Fruit fly (Drosophila melanogaster): ENCODE results near the gene CG5984.

The CG5984 gene

dm6 chr3R:27282286-27282685 lies 34.5 kb upstream of the CG5984 start, which contains the start of gene mrt (continued):
- TF ChIP-seq CG34376 (GFP tag; optimal IDR thresholded peaks at IDR 0.05) = peak; percentile 53
- TF ChIP-seq CG32772 (GFP tag; IDR thresholded peaks at IDR 0.05) = peak; percentile 34; the same call in 1 of the 2 replicates
- TF ChIP-seq CG42726 (GFP tag; IDR thresholded peaks at IDR 0.05; ENCODE audit: partially characterized antibody) = no peak
- no peak for TF ChIP-seq unc-4 (GFP tag; IDR thresholded peaks at IDR 0.05; ENCODE audit: partially characterized antibody)
- peak; percentile 70 for TF ChIP-seq CG30403 (GFP tag; optimal IDR thresholded peaks at IDR 0.05)
- TF ChIP-seq nom (GFP tag; optimal IDR thresholded peaks at IDR 0.05) = no peak
- TF ChIP-seq az2 (GFP tag; optimal IDR thresholded peaks at IDR 0.05) = peak; percentile 46
- no peak for TF ChIP-seq CG13123 (GFP tag; optimal IDR thresholded peaks at IDR 0.05)
- TF ChIP-seq kay (GFP tag; optimal IDR thresholded peaks at IDR 0.05) = no peak
- peak; percentile 38 for TF ChIP-seq CG10366 (GFP tag; IDR thresholded peaks at IDR 0.05)
- TF ChIP-seq crc (GFP tag; optimal IDR thresholded peaks at IDR 0.05) = peak; percentile 67
- TF ChIP-seq CG14441 (GFP tag; IDR thresholded peaks at IDR 0.05) = 0 out of 2 replicates have a peak, but pooled peaks have one; percentile 6
- TF ChIP-seq ems (GFP tag; optimal IDR thresholded peaks at IDR 0.05) = peak; percentile 61
- TF ChIP-seq Dad (GFP tag; optimal IDR thresholded peaks at IDR 0.05) = peak; percentile 36
- 0 out of 3 replicates have a peak, but pooled peaks have one; percentile 44 for TF ChIP-seq so (GFP tag; IDR thresholded peaks at IDR 0.05)
- TF ChIP-seq sug (tag; optimal IDR thresholded peaks at IDR 0.05) = peak; percentile 19
- no peak for TF ChIP-seq exex (tag; optimal IDR thresholded peaks at IDR 0.05)
- no peak for TF ChIP-seq CkIIα-i1 (GFP tag; IDR thresholded peaks at IDR 0.05)
- TF ChIP-seq ind (GFP tag; optimal IDR thresholded peaks at IDR 0.05) = peak; percentile 54
- no peak for TF ChIP-seq chm (GFP tag; IDR thresholded peaks at IDR 0.05)
- peak; percentile 56 for TF ChIP-seq CG32532 (GFP tag; IDR thresholded peaks at IDR 0.05)
- TF ChIP-seq CG10565 (GFP tag; optimal IDR thresholded peaks at IDR 0.05) = no peak
- peak; percentile 52 for TF ChIP-seq caup (GFP tag; optimal IDR thresholded peaks at IDR 0.05; ENCODE audit: severe bottlenecking)
- TF ChIP-seq Eip74EF (GFP tag; optimal IDR thresholded peaks at IDR 0.05) = peak in 1 of 2 experiments; percentile 11
- TF ChIP-seq gsb (GFP tag; IDR thresholded peaks at IDR 0.05) = no peak
- TF ChIP-seq CG12299 (tag; optimal IDR thresholded peaks at IDR 0.05) = no peak
- no peak for TF ChIP-seq CG17612 (GFP tag; IDR thresholded peaks at IDR 0.05)
- no peak for TF ChIP-seq Dfd (GFP tag; optimal IDR thresholded peaks at IDR 0.05)
- TF ChIP-seq CG4328 (GFP tag; optimal IDR thresholded peaks at IDR 0.05) = peak; percentile 42
- peak; percentile 48 to 49 for TF ChIP-seq dpn (GFP tag; optimal IDR thresholded peaks at IDR 0.05)
- TF ChIP-seq CG16815 (GFP tag; optimal IDR thresholded peaks at IDR 0.05) = peak; percentile 52
- peak; percentile 21 for TF ChIP-seq psq (GFP tag; optimal IDR thresholded peaks at IDR 0.05)
- TF ChIP-seq pan (optimal IDR thresholded peaks at IDR 0.05) = no peak
- TF ChIP-seq pan (GFP tag; optimal IDR thresholded peaks at IDR 0.05 in 1 of 2, IDR thresholded peaks at IDR 0.05 in 1 of 2) = peak in 1 of 2 experiments; percentile 28
- no peak for TF ChIP-seq CG12236 (GFP tag; optimal IDR thresholded peaks at IDR 0.05)
- TF ChIP-seq CG16863 (GFP tag; optimal IDR thresholded peaks at IDR 0.05) = peak; percentile 38
- TF ChIP-seq CG18262 (tag; optimal IDR thresholded peaks at IDR 0.05) = peak; percentile 34
- no peak for TF ChIP-seq CG2875 (GFP tag; optimal IDR thresholded peaks at IDR 0.05)
- peak; percentile 42 for TF ChIP-seq ERR (GFP tag; optimal IDR thresholded peaks at IDR 0.05)
- peak; percentile 55; the same call in 1 of the 2 replicates for TF ChIP-seq ranshi (GFP tag; IDR thresholded peaks at IDR 0.05)
- no peak for TF ChIP-seq cad (GFP tag; optimal IDR thresholded peaks at IDR 0.05)
- no peak for TF ChIP-seq Ets97D (GFP tag; optimal IDR thresholded peaks at IDR 0.05)
- TF ChIP-seq CG10979 (tag; optimal IDR thresholded peaks at IDR 0.05) = peak; percentile 23
- no peak for TF ChIP-seq Doc3 (GFP tag; IDR thresholded peaks at IDR 0.05; ENCODE audit: partially characterized antibody)
- no peak for TF ChIP-seq CG10543 (GFP tag; optimal IDR thresholded peaks at IDR 0.05)
- no peak for TF ChIP-seq dm (GFP tag; optimal IDR thresholded peaks at IDR 0.05)
- peak; percentile 23 for TF ChIP-seq nau (GFP tag; optimal IDR thresholded peaks at IDR 0.05)
- no peak for TF ChIP-seq HLHmδ (GFP tag; optimal IDR thresholded peaks at IDR 0.05)
- TF ChIP-seq HLH54F (GFP tag; optimal IDR thresholded peaks at IDR 0.05) = peak; percentile 55
- peak; percentile 35 for TF ChIP-seq CG18476 (GFP tag; optimal IDR thresholded peaks at IDR 0.05)
- no peak for TF ChIP-seq insv (GFP tag; optimal IDR thresholded peaks at IDR 0.05)
